Worm (Caenorhabditis elegans): Measurements from ENCODE around the gene sri-7.

ce11 chrV:15352376-15352775 lies 47.8 kb upstream of the sri-7 start, which contains the start of gene srx-58:
- TF ChIP-seq lin-13 (GFP tag; optimal IDR thresholded peaks at IDR 0.05) (no peak), F49E8.2 (tag; optimal IDR thresholded peaks at IDR 0.05; ENCODE audit: borderline replicate concordance) (no peak), pha-4 (GFP tag; IDR thresholded peaks at IDR 0.05) (no peak), pha-4 (tag; optimal IDR thresholded peaks at IDR 0.05) (no peak), nhr-237 (tag; optimal IDR thresholded peaks at IDR 0.05) (no peak), nhr-10 (tag; optimal IDR thresholded peaks at IDR 0.05) (no peak), ama-1 (optimal IDR thresholded peaks at IDR 0.05) (no peak), tag-97 (GFP tag; IDR thresholded peaks at IDR 0.05) (no peak), snpc-4 (tag; optimal IDR thresholded peaks at IDR 0.05) (no peak), ceh-28 (tag; optimal IDR thresholded peaks at IDR 0.05) (no peak), lsy-2 (tag; optimal IDR thresholded peaks at IDR 0.05) (no peak), egl-27 (tag; optimal IDR thresholded peaks at IDR 0.05) (no peak), php-3 (GFP tag; IDR thresholded peaks at IDR 0.05) (no peak), mes-2 (tag; optimal IDR thresholded peaks at IDR 0.05; ENCODE audit: poor library complexity, severe bottlenecking) (no peak), nhr-77 (tag; optimal IDR thresholded peaks at IDR 0.05) (no peak)
